In the genomic region with DNA sequence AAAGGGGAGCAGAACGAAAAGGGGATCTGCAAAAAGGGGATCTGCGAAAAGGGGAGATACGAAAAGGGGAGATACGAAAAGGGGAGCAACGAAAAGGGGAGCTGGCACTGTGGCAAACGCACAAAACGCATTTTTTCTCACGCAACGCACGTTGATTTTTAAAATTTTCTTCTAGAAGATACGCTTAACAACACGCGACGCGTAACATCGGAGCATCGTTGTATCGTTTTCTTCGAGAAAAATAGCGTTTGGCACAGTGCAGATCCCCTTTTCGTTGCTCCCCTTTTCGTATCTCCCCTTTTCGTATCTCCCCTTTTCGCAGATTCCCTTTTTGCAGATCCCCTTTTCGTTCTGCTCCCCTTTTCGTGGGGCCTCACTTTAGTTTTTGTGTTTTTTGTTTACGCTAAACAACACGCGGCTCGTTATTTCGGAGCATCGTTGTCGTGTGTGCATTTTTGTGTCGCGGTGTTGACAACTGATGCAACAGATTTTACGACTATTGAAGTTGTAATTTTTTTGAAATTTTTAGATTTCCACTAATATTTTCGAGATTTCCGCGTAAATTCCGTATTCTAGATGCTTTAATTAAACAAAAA, we compare ENCODE assay signal across 2 worm cellular contexts.
TF ChIP-seq lines count a peak whose summit lies in the region.

No protein-coding gene starts in this region.

TF ChIP-seq in whole organism, L1 larva, 84 proteins besides CTCF, POLR2A, EP300 and RAD21 (continued from another document):
- TF ChIP-seq efl-1 (optimal IDR thresholded peaks at IDR 0.05; lab: Kevin White, UChicago) (peak; percentile 55 to 83), efl-1 (GFP tag; optimal IDR thresholded peaks at IDR 0.05 in 1 of 2; lab: Kevin White, UChicago) (peak; percentile 37 to 65), ztf-11 (tag; optimal IDR thresholded peaks at IDR 0.05; lab: Kevin White, UChicago) (peak in 1 of 2 experiments; percentile 23), nhr-47 (tag; optimal IDR thresholded peaks at IDR 0.05; lab: Kevin White, UChicago) (peak; percentile 61), unc-86 (tag; optimal IDR thresholded peaks at IDR 0.05; lab: Kevin White, UChicago) (peak; percentile 46), F16B12.6 (tag; optimal IDR thresholded peaks at IDR 0.05; lab: Kevin White, UChicago) (peak; percentile 62), lir-3 (tag; optimal IDR thresholded peaks at IDR 0.05; lab: Kevin White, UChicago; ENCODE audit: poor library complexity) (peak; percentile 36), nhr-20 (tag; optimal IDR thresholded peaks at IDR 0.05; lab: Kevin White, UChicago) (peak; percentile 25), isw-1 (GFP tag; IDR thresholded peaks at IDR 0.05; lab: Robert Waterston, UW) (peak; percentile 69), swsn-7 (tag; optimal IDR thresholded peaks at IDR 0.05; lab: Kevin White, UChicago) (peak; percentile 27), dsc-1 (tag; optimal IDR thresholded peaks at IDR 0.05; lab: Kevin White, UChicago) (peak; percentile 15), dpl-1 (GFP tag; optimal IDR thresholded peaks at IDR 0.05; lab: Kevin White, UChicago) (peak in 1 of 3 experiments; percentile 42), lin-15B (tag; optimal IDR thresholded peaks at IDR 0.05; lab: Kevin White, UChicago) (peak; percentile 51), nhr-71 (tag; optimal IDR thresholded peaks at IDR 0.05; lab: Kevin White, UChicago) (peak; percentile 61), unc-98 (GFP tag; IDR thresholded peaks at IDR 0.05; lab: Robert Waterston, UW) (peak; percentile 23; the same call in 1 of the 2 replicates)

TF ChIP-seq in whole organism, L4 larva, 104 proteins besides CTCF, POLR2A, EP300 and RAD21 (continued from another document):
- TF ChIP-seq ZK337.2 (GFP tag; IDR thresholded peaks at IDR 0.05; lab: Robert Waterston, UW) (0 out of 2 replicates have a peak, but pooled peaks have one; percentile 55), snpc-1.2 (GFP tag; IDR thresholded peaks at IDR 0.05; lab: Robert Waterston, UW) (peak; percentile 79), T20F7.1 (GFP tag; optimal IDR thresholded peaks at IDR 0.05; lab: Kevin White, UChicago) (peak; percentile 87), lin-38 (GFP tag; IDR thresholded peaks at IDR 0.05; lab: Robert Waterston, UW) (peak; percentile 78), mes-2 (tag; optimal IDR thresholded peaks at IDR 0.05; lab: Kevin White, UChicago; ENCODE audit: poor library complexity, severe bottlenecking) (peak; percentile 84), ceh-20 (GFP tag; IDR thresholded peaks at IDR 0.05; lab: Robert Waterston, UW) (0 out of 2 replicates have a peak, but pooled peaks have one; percentile 60), aha-1 (tag; lab: Kevin White, UChicago) (peak; percentile 59)
